Fruit fly (Drosophila melanogaster): ENCODE measurements around the gene CG12105.

CG12105 gene

dm6 chr3L:1575731-1576376, 39.7 kb downstream of the CG12105 start (continued):
- peak; percentile 22; the same call in 1 of the 2 replicates for TF ChIP-seq stc (GFP tag; IDR thresholded peaks at IDR 0.05)
- TF ChIP-seq trem (tag; optimal IDR thresholded peaks at IDR 0.05): no peak
- TF ChIP-seq ac (GFP tag; optimal IDR thresholded peaks at IDR 0.05): no peak
- TF ChIP-seq lab (GFP tag; optimal IDR thresholded peaks at IDR 0.05): peak; percentile 6
- no peak for TF ChIP-seq sr (GFP tag; IDR thresholded peaks at IDR 0.05)
- TF ChIP-seq fd102C (GFP tag; optimal IDR thresholded peaks at IDR 0.05): no peak
- 0 out of 3 replicates have a peak, but pooled peaks have one; percentile 25 for TF ChIP-seq row (GFP tag; IDR thresholded peaks at IDR 0.05)
- peak; percentile 55 for TF ChIP-seq sens (GFP tag)

- TF ChIP-seq kni (GFP tag; optimal IDR thresholded peaks at IDR 0.05) (no peak), sens-2 (GFP tag; IDR thresholded peaks at IDR 0.05) (no peak), sd (tag; optimal IDR thresholded peaks at IDR 0.05) (peak; percentile 97), wek (GFP tag; optimal IDR thresholded peaks at IDR 0.05) (peak; percentile 15), vnd (GFP tag; IDR thresholded peaks at IDR 0.05; ENCODE audit: partially characterized antibody) (peak; percentile 20; the same call in 1 of the 3 replicates), Atf3 (GFP tag; optimal IDR thresholded peaks at IDR 0.05) (no peak), CG2199 (GFP tag; IDR thresholded peaks at IDR 0.05) (0 out of 3 replicates have a peak, but pooled peaks have one; percentile 66)
Measured at dm6 chr3L:1573191-1573590, 42.4 kb downstream of the CG12105 start.

DNA sequence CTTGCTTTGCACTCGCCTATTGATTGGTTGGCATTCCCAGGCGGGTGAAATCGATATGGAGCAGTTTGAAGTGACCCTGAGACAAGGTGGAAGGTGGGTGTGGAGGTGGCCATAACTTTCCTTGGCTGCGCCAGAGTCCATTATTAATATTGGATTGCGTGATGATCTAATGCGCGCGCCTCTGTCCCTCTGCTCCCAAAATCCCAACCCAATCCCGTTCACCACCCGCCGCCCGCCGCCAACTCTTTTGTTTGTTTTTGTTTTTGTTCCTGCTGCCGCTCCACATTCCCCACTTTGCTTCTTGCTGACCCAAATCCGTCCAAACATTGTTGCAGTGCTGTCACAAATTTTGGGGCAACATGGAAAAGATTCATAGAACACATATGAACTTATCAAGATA, 44.5 kb downstream of the CG12105 start:
- peak; percentile 68; the same call in 2 of the 3 replicates for TF ChIP-seq so (GFP tag; IDR thresholded peaks at IDR 0.05)
- TF ChIP-seq sd (tag; optimal IDR thresholded peaks at IDR 0.05): peak; percentile 42
- peak; percentile 59 for TF ChIP-seq CG12769 (tag; optimal IDR thresholded peaks at IDR 0.05)
- peak; percentile 6 for TF ChIP-seq CG17385 (GFP tag; optimal IDR thresholded peaks at IDR 0.05)
- TF ChIP-seq CG12104 (GFP tag; optimal IDR thresholded peaks at IDR 0.05): no peak
- peak; percentile 36 for TF ChIP-seq onecut (GFP tag; IDR thresholded peaks at IDR 0.05)
- TF ChIP-seq CG13123 (GFP tag; optimal IDR thresholded peaks at IDR 0.05): no peak
- TF ChIP-seq z (GFP tag; IDR thresholded peaks at IDR 0.05): 0 out of 3 replicates have a peak, but pooled peaks have one; percentile 55
- TF ChIP-seq chinmo (GFP tag; IDR thresholded peaks at IDR 0.05; ENCODE audit: partially characterized antibody): 0 out of 4 replicates have a peak, but pooled peaks have one; percentile 43
- TF ChIP-seq crol (GFP tag; IDR thresholded peaks at IDR 0.05): peak; percentile 69
- TF ChIP-seq Pdp1 (GFP tag; optimal IDR thresholded peaks at IDR 0.05): peak in 1 of 2 experiments; percentile 13

DNA sequence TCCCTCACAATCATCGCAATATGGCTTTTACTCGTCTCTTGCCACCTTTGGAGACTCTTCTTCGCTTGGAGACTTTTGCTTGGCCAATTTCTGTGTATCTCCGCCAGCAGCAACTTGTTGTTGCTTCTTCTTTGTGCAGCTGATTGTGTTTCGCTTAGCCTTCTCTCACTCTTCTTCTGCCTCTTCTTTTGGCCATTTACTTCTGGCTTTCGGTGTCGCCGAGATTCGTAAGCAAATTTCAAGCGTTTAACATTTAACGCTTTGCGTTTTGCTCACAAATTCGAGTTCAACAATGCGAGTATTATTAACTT, 45.7 kb downstream of the CG12105 start:
- TF ChIP-seq crol (GFP tag; IDR thresholded peaks at IDR 0.05): peak; percentile 30; the same call in 1 of the 2 replicates
- no peak for TF ChIP-seq Eip74EF (GFP tag; optimal IDR thresholded peaks at IDR 0.05)
- no peak for TF ChIP-seq Asciz (GFP tag; optimal IDR thresholded peaks at IDR 0.05)
- TF ChIP-seq CG32532 (GFP tag; IDR thresholded peaks at IDR 0.05): no peak
- no peak for TF ChIP-seq jumu (GFP tag; optimal IDR thresholded peaks at IDR 0.05)
- no peak for TF ChIP-seq CG1832 (GFP tag; optimal IDR thresholded peaks at IDR 0.05)
- TF ChIP-seq Hr39 (optimal IDR thresholded peaks at IDR 0.05): no peak
- TF ChIP-seq CG34376 (GFP tag; optimal IDR thresholded peaks at IDR 0.05): no peak
- no peak for TF ChIP-seq aop (GFP tag; IDR thresholded peaks at IDR 0.05)
- peak; percentile 81 for TF ChIP-seq CG17385 (GFP tag; optimal IDR thresholded peaks at IDR 0.05)
- TF ChIP-seq zen2 (GFP tag; IDR thresholded peaks at IDR 0.05; ENCODE audit: partially characterized antibody): no peak
- no peak for TF ChIP-seq ase (GFP tag; IDR thresholded peaks at IDR 0.05)
- TF ChIP-seq sima (GFP tag; optimal IDR thresholded peaks at IDR 0.05): no peak
- no peak for TF ChIP-seq CG13296 (GFP tag; optimal IDR thresholded peaks at IDR 0.05)
- no peak for TF ChIP-seq HLH54F (GFP tag; optimal IDR thresholded peaks at IDR 0.05)
- TF ChIP-seq scrt (GFP tag; optimal IDR thresholded peaks at IDR 0.05): peak; percentile 81
- TF ChIP-seq exex (tag; optimal IDR thresholded peaks at IDR 0.05): peak; percentile 22
- 0 out of 4 replicates have a peak, but pooled peaks have one; percentile 16 for TF ChIP-seq chinmo (GFP tag; IDR thresholded peaks at IDR 0.05; ENCODE audit: partially characterized antibody)
- no peak for TF ChIP-seq CG1603 (tag; optimal IDR thresholded peaks at IDR 0.05)
- TF ChIP-seq CG33213 (GFP tag; optimal IDR thresholded peaks at IDR 0.05): no peak
- no peak for TF ChIP-seq CrebB (tag; optimal IDR thresholded peaks at IDR 0.05)
- no peak for TF ChIP-seq H2.0 (GFP tag; IDR thresholded peaks at IDR 0.05)
- no peak for TF ChIP-seq cato (GFP tag; optimal IDR thresholded peaks at IDR 0.05; ENCODE audit: borderline replicate concordance)
